Worm (Caenorhabditis elegans): ENCODE data around the gene madf-3.

DNA sequence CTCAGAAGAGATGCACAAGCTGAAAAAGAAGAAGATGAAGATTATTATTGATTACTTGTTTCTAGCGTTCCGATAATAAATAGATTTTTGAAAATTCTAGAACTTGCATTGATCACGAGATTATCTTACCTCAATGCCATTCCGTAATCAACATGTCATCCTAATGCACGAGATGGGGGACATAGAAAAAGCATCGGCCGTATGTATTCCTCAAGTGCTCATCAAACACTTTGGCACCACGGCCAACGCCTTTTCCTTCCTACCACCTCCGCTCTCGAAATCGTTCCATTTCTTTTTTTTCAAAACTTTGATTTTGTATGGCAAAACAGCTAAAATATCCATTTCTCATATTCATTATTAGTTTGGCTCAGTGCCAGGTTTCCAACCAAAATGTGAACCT is 24.2 kb downstream of the madf-3 start, which contains the start of gene lat-2:
- TF ChIP-seq ceh-82 (tag; optimal IDR thresholded peaks at IDR 0.05): no peak
- TF ChIP-seq nhr-23 (tag; optimal IDR thresholded peaks at IDR 0.05): no peak
- no peak for TF ChIP-seq R02D3.7 (tag; optimal IDR thresholded peaks at IDR 0.05)
- no peak for TF ChIP-seq mdl-1 (tag; optimal IDR thresholded peaks at IDR 0.05)
- TF ChIP-seq nhr-12 (tag; optimal IDR thresholded peaks at IDR 0.05): no peak
- no peak for TF ChIP-seq elt-3 (tag; optimal IDR thresholded peaks at IDR 0.05)
- TF ChIP-seq unc-62 (GFP tag; optimal IDR thresholded peaks at IDR 0.05): no peak
- no peak for TF ChIP-seq F13H6.1 (tag; optimal IDR thresholded peaks at IDR 0.05)
- no peak for TF ChIP-seq nhr-77 (tag; optimal IDR thresholded peaks at IDR 0.05)
- no peak for TF ChIP-seq lin-13 (GFP tag; optimal IDR thresholded peaks at IDR 0.05)
- no peak for TF ChIP-seq egl-27 (tag; optimal IDR thresholded peaks at IDR 0.05)
